Fruit fly (Drosophila melanogaster): ENCODE measurements around the gene Hsc20.

DNA sequence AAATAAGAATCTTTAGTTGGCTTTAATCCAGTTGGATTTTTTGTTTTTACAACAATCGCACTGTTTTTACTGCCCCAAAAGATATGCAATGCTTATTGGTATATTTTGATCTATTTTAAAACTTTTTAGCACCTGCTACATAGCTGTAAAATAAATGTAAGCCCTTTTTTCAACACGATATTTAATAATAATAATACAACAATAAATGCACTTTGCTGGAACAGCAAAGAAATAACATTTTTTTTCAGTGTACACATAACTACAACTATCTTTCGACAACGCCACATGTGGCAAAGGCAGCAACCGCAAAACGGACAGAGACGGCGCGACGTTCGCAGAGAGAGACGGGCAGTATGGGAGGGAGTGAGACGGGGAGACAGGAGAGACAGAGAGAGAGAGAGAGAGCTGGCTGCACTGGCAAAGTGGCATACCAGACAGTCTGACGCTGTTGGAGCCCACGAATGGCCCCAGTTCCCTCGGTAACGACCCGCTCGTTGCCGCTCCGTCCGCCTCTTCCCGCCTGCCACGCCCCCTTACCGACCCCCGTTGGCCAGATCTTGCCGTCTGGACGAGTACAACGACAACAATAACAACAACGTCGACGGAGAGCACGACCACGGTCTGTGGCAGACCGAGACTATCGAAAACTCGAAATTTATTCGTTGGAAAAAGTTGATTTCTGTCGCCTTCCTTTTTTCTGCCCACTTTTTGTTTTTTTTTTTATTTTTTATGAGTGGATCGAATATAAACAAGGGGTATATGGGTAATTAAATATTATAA lies 21.6 kb upstream of the Hsc20 start:
- TF ChIP-seq insv (GFP tag; optimal IDR thresholded peaks at IDR 0.05), result no peak
- no peak for TF ChIP-seq pum (GFP tag; optimal IDR thresholded peaks at IDR 0.05)
- no peak for TF ChIP-seq zfh1 (GFP tag; IDR thresholded peaks at IDR 0.05)
- TF ChIP-seq CG7928 (GFP tag; optimal IDR thresholded peaks at IDR 0.05), result no peak
- no peak for TF ChIP-seq bab2 (GFP tag; optimal IDR thresholded peaks at IDR 0.05)
- TF ChIP-seq seq (GFP tag; IDR thresholded peaks at IDR 0.05), result no peak
- TF ChIP-seq vfl (GFP tag; optimal IDR thresholded peaks at IDR 0.05), result no peak
- no peak for TF ChIP-seq psq (GFP tag; optimal IDR thresholded peaks at IDR 0.05)
- no peak for TF ChIP-seq CG12155 (GFP tag; optimal IDR thresholded peaks at IDR 0.05)
- TF ChIP-seq CG34422 (GFP tag; IDR thresholded peaks at IDR 0.05), result no peak
- TF ChIP-seq tna (GFP tag; IDR thresholded peaks at IDR 0.05; ENCODE audit: partially characterized antibody), result no peak
- TF ChIP-seq al (GFP tag; IDR thresholded peaks at IDR 0.05), result no peak

Data from whole organism, embryonic.